Fruit fly (Drosophila melanogaster): ENCODE results near the gene SA1.

dm6 chr2L:6970813-6971212, 20.6 kb downstream of the SA1 start:
- TF ChIP-seq CTCF (optimal IDR thresholded peaks at IDR 0.05) (no peak), CG8478 (optimal IDR thresholded peaks at IDR 0.05) (no peak)
